Fruit fly (Drosophila melanogaster): ENCODE data around the gene CG5347.

- TF ChIP-seq CG1233 (GFP tag; optimal IDR thresholded peaks at IDR 0.05), result no peak
- TF ChIP-seq CG11398 (GFP tag; optimal IDR thresholded peaks at IDR 0.05), result no peak
- TF ChIP-seq aop (GFP tag; IDR thresholded peaks at IDR 0.05), result no peak
- TF ChIP-seq GATAe (GFP tag; conservative IDR thresholded peaks at IDR 0.05), result no peak
- TF ChIP-seq Aef1 (GFP tag; IDR thresholded peaks at IDR 0.05), result no peak
- no peak for TF ChIP-seq CG4360 (GFP tag; IDR thresholded peaks at IDR 0.05)
- no peak for TF ChIP-seq Chrac-16 (GFP tag; optimal IDR thresholded peaks at IDR 0.05)
- no peak for TF ChIP-seq crc (GFP tag; optimal IDR thresholded peaks at IDR 0.05)
- no peak for TF ChIP-seq psq (GFP tag; optimal IDR thresholded peaks at IDR 0.05)
- no peak for TF ChIP-seq Hr39 (optimal IDR thresholded peaks at IDR 0.05)
Measured at dm6 chrX:14765024-14765423, 11.6 kb upstream of the CG5347 start.
